Fruit fly (Drosophila melanogaster): Measurements from ENCODE around the gene CG4546.

Gene CG4546

DNA sequence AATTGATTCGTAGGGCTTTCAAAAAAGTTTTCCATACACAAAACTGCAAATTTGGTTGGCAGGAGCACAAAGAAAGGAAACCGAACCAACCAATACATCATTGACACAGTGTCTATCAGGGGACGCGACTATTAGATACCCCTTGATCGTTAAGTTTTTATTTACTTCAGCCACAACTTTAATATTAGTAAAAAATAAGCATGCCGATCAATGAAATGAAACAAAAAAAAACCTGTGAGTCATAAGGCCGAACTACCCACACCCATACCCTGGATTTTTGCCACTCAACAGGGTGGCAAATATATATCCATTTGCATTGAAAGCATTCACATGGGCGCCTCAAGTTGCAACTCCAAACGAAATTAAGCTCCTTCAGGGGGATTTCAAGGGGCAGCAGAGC, 30.1 kb upstream of the CG4546 start (continued):
- TF ChIP-seq pfk (GFP tag; optimal IDR thresholded peaks at IDR 0.05) = no peak
- TF ChIP-seq Scr (GFP tag; IDR thresholded peaks at IDR 0.05; ENCODE audit: partially characterized antibody) = no peak
- no peak for TF ChIP-seq hb (GFP tag; IDR thresholded peaks at IDR 0.05; ENCODE audit: partially characterized antibody)
- no peak for TF ChIP-seq shn (GFP tag; optimal IDR thresholded peaks at IDR 0.05)
- peak; percentile 65; the same call in 1 of the 3 replicates for TF ChIP-seq zfh1 (GFP tag; IDR thresholded peaks at IDR 0.05)
- TF ChIP-seq CG10366 (GFP tag; IDR thresholded peaks at IDR 0.05) = peak; percentile 31; the same call in 1 of the 2 replicates
- TF ChIP-seq Atf-2 (GFP tag; optimal IDR thresholded peaks at IDR 0.05) = no peak
- no peak for TF ChIP-seq sens-2 (GFP tag; IDR thresholded peaks at IDR 0.05)
- TF ChIP-seq dm (GFP tag; optimal IDR thresholded peaks at IDR 0.05) = no peak
- no peak for TF ChIP-seq CG13894 (tag; optimal IDR thresholded peaks at IDR 0.05)
- 0 out of 3 replicates have a peak, but pooled peaks have one; percentile 22 for TF ChIP-seq H15 (GFP tag; IDR thresholded peaks at IDR 0.05)
- TF ChIP-seq tap (tag; optimal IDR thresholded peaks at IDR 0.05) = no peak
- TF ChIP-seq trem (tag; optimal IDR thresholded peaks at IDR 0.05) = no peak
- no peak for TF ChIP-seq Aef1 (GFP tag; IDR thresholded peaks at IDR 0.05)
- peak; percentile 37; the same call in 1 of the 2 replicates for TF ChIP-seq Awh (GFP tag; IDR thresholded peaks at IDR 0.05)
- TF ChIP-seq phol (tag; optimal IDR thresholded peaks at IDR 0.05) = peak; percentile 7
- no peak for TF ChIP-seq bowl (GFP tag; IDR thresholded peaks at IDR 0.05)
- no peak for TF ChIP-seq CG10147 (GFP tag; optimal IDR thresholded peaks at IDR 0.05)
- no peak for TF ChIP-seq sna (GFP tag; IDR thresholded peaks at IDR 0.05; ENCODE audit: partially characterized antibody)
- TF ChIP-seq CG11695 (GFP tag; IDR thresholded peaks at IDR 0.05) = no peak
- TF ChIP-seq Mrtf (GFP tag; IDR thresholded peaks at IDR 0.05) = no peak; the same call in 2 of the 3 replicates
- TF ChIP-seq maf-S (GFP tag; optimal IDR thresholded peaks at IDR 0.05) = no peak
- TF ChIP-seq GATAe (GFP tag; conservative IDR thresholded peaks at IDR 0.05) = no peak
- TF ChIP-seq ap (GFP tag; IDR thresholded peaks at IDR 0.05) = no peak
- TF ChIP-seq CG14014 (GFP tag; IDR thresholded peaks at IDR 0.05) = no peak
- TF ChIP-seq Hand (GFP tag; optimal IDR thresholded peaks at IDR 0.05) = no peak
- TF ChIP-seq mld (GFP tag; IDR thresholded peaks at IDR 0.05; ENCODE audit: partially characterized antibody) = no peak
- no peak for TF ChIP-seq CG14965 (GFP tag; optimal IDR thresholded peaks at IDR 0.05; ENCODE audit: borderline replicate concordance)
- no peak for TF ChIP-seq CG7271 (tag; optimal IDR thresholded peaks at IDR 0.05)
- no peak for TF ChIP-seq ro (GFP tag; IDR thresholded peaks at IDR 0.05)
- TF ChIP-seq CG8478 (optimal IDR thresholded peaks at IDR 0.05) = no peak
- TF ChIP-seq CG17186 (GFP tag; optimal IDR thresholded peaks at IDR 0.05) = no peak
- peak; percentile 13; the same call in 1 of the 3 replicates for TF ChIP-seq CG2199 (GFP tag; IDR thresholded peaks at IDR 0.05)
- TF ChIP-seq trh (GFP tag; optimal IDR thresholded peaks at IDR 0.05) = no peak
- TF ChIP-seq oc (tag; optimal IDR thresholded peaks at IDR 0.05) = no peak
- no peak for TF ChIP-seq Nf-YB (GFP tag; optimal IDR thresholded peaks at IDR 0.05)
- no peak for TF ChIP-seq Fer3 (tag; optimal IDR thresholded peaks at IDR 0.05)
- no peak for TF ChIP-seq CG8924 (tag; optimal IDR thresholded peaks at IDR 0.05)
- TF ChIP-seq yki (optimal IDR thresholded peaks at IDR 0.05) = no peak
- no peak for TF ChIP-seq YL-1 (GFP tag; optimal IDR thresholded peaks at IDR 0.05)
- TF ChIP-seq sd (tag; optimal IDR thresholded peaks at IDR 0.05) = no peak
- no peak for TF ChIP-seq Dip2 (GFP tag; IDR thresholded peaks at IDR 0.05)
- TF ChIP-seq usp (GFP tag; optimal IDR thresholded peaks at IDR 0.05) = no peak
- TF ChIP-seq her (GFP tag; optimal IDR thresholded peaks at IDR 0.05) = no peak
- peak; percentile 17 for TF ChIP-seq CG4820 (GFP tag; optimal IDR thresholded peaks at IDR 0.05)
- no peak for TF ChIP-seq CG3065 (GFP tag; optimal IDR thresholded peaks at IDR 0.05)
- TF ChIP-seq Hmr (GFP tag; optimal IDR thresholded peaks at IDR 0.05) = no peak
- no peak for TF ChIP-seq TFAM (GFP tag; optimal IDR thresholded peaks at IDR 0.05)
- TF ChIP-seq gsb (GFP tag; IDR thresholded peaks at IDR 0.05) = no peak
- TF ChIP-seq kay (GFP tag; optimal IDR thresholded peaks at IDR 0.05) = no peak
- TF ChIP-seq CG32772 (GFP tag; IDR thresholded peaks at IDR 0.05) = no peak
- TF ChIP-seq kah (GFP tag; optimal IDR thresholded peaks at IDR 0.05) = no peak
- TF ChIP-seq odd (GFP tag; optimal IDR thresholded peaks at IDR 0.05) = no peak
